Fruit fly (Drosophila melanogaster) whole organism, prepupa: ENCODE results near the gene CG17105.

Experiments
- Hr4 ChIP-seq: fragments of 200-800 bp; sonication (Bioruptor generic); optimal IDR thresholded peaks from 3 replicates; lab custom pipeline; 2016; ENCODE audit warnings: missing biosample characterization, missing genetic modification characterization
- ss ChIP-seq, 2 experiments: fragments of 200-800 bp; sonication (Bioruptor generic); optimal IDR thresholded peaks; 2 replicates in 1 of 2; 3 replicates in 1 of 2; lab custom pipeline; 2017 to 2018; ENCODE audit warnings: mild to moderate bottlenecking in 2 of 2, missing biosample characterization in 2 of 2, missing genetic modification characterization in 2 of 2, moderate library complexity in 1 of 2
- vri ChIP-seq: fragments of 200-800 bp; sonication (Bioruptor generic); optimal IDR thresholded peaks from 3 replicates; lab custom pipeline; 2016; ENCODE audit warnings: missing biosample characterization, mild to moderate bottlenecking, missing genetic modification characterization

dm6 chr2L:10682197-10682596, 1.4 kb downstream of the CG17105 start:
- TF ChIP-seq Hr4 (no peak), ss (GFP tag; optimal IDR thresholded peaks at IDR 0.05; lab: Kevin White, UChicago) (no peak), vri (GFP tag; lab: Kevin White, UChicago) (no peak)
